Fruit fly (Drosophila melanogaster) whole organism, embryonic: ENCODE measurements around the gene Ac78C.

Experiments
- Aef1 ChIP-seq: fragments of 200-800 bp; sonication (Bioruptor generic); IDR thresholded peaks from 3 replicates; pipeline ENCODE4 v1.3.6; 2022; ENCODE audit warnings: missing biosample characterization, missing genetic modification characterization
- CG5953 ChIP-seq: fragments of 200-800 bp; sonication (Bioruptor generic); IDR thresholded peaks from 2 replicates; pipeline ENCODE4 v1.3.6; 2022; ENCODE audit warnings: missing biosample characterization, missing genetic modification characterization
- Six4 ChIP-seq: fragments of 200-800 bp; sonication (Bioruptor generic); optimal IDR thresholded peaks from 2 replicates; lab custom pipeline; 2016; ENCODE audit warnings: missing biosample characterization, missing genetic modification characterization
- aop ChIP-seq: fragments of 200-800 bp; sonication (Bioruptor generic); IDR thresholded peaks from 2 replicates; pipeline ENCODE4 v1.3.6; 2022; ENCODE audit warnings: missing biosample characterization, missing genetic modification characterization
- bigmax ChIP-seq: fragments of 200-800 bp; sonication (Bioruptor generic); optimal IDR thresholded peaks from 2 replicates; lab custom pipeline; 2018; ENCODE audit warnings: missing biosample characterization, mild to moderate bottlenecking, missing genetic modification characterization
- ken ChIP-seq: fragments of 200-800 bp; sonication (Bioruptor generic); IDR thresholded peaks from 3 replicates; pipeline ENCODE4 v1.3.6; 2022; ENCODE audit warnings: missing biosample characterization, missing genetic modification characterization
- onecut ChIP-seq: fragments of 200-800 bp; sonication (Bioruptor generic); IDR thresholded peaks from 2 replicates; pipeline ENCODE4 v1.3.6; 2022; ENCODE audit warnings: missing biosample characterization, missing genetic modification characterization
- p53 ChIP-seq: fragments of 200-800 bp; sonication (Bioruptor generic); optimal IDR thresholded peaks from 2 replicates; lab custom pipeline; 2016; ENCODE audit warnings: missing biosample characterization, missing genetic modification characterization
- pan ChIP-seq, 4 experiments: fragments of >200 bp in 3 of 4; fragments of 200-800 bp in 1 of 4; sonication (Bioruptor generic) in 1 of 4; optimal IDR thresholded peaks in 3 of 4; IDR thresholded peaks in 1 of 4; 2 replicates each; pipeline versions ENCODE4 v1.3.6 to Lab custom; 2017 to 2022; ENCODE audit warnings: missing biosample characterization in 2 of 4, missing genetic modification characterization in 2 of 4, mixed read lengths in 1 of 4
- so ChIP-seq: fragments of 200-800 bp; sonication (Bioruptor generic); IDR thresholded peaks from 3 replicates; pipeline ENCODE4 v1.3.6; 2022; ENCODE audit warnings: missing biosample characterization, missing genetic modification characterization

DNA sequence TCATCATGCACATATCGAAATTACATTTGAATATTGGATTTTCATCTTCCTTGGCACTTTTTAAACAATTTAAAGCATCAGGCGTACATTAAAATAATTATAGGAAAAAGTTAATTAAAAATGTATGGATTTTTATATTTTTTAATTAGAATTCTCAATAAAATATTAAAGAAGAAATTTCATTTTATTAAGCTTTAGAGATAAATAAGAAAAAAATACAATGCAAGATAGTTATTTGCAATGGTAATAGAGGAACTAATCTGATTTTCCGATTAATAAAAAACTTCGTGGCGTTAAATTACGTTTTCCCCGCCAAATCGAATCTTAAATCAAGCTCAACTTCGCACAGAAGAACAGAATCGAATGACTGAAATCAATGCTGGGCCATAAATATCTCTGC lies 50.4 kb downstream of the Ac78C start, which contains the start of gene CG43938:
- TF ChIP-seq ken (GFP tag; lab: Robert Waterston, UW): no peak
- TF ChIP-seq so: no peak
- TF ChIP-seq p53 (GFP tag; lab: Kevin White, UChicago): no peak
- TF ChIP-seq bigmax (GFP tag; lab: Kevin White, UChicago): no peak
- TF ChIP-seq onecut (GFP tag; lab: Robert Waterston, UW): no peak
- no peak for TF ChIP-seq Six4 (GFP tag; lab: Kevin White, UChicago)
- no peak for TF ChIP-seq aop (GFP tag; lab: Robert Waterston, UW)
- no peak for TF ChIP-seq Aef1
- no peak for TF ChIP-seq CG5953 (GFP tag; lab: Robert Waterston, UW)
- TF ChIP-seq pan (optimal IDR thresholded peaks at IDR 0.05; lab: Kevin White, UChicago): no peak
- no peak for TF ChIP-seq pan (GFP tag; optimal IDR thresholded peaks at IDR 0.05 in 1 of 2, IDR thresholded peaks at IDR 0.05 in 1 of 2)
